Fruit fly (Drosophila melanogaster) ovary, adult (tissue): ENCODE data around the gene CG6893.

Source experiments
- CG17801 ChIP-seq: fragments of 200-800 bp; optimal IDR thresholded peaks from 2 replicates; lab custom pipeline; 2019; ENCODE audit warnings: missing biosample characterization, mild to moderate bottlenecking, missing genetic modification characterization, moderate library complexity; ENCODE audit not compliant: partially characterized antibody

Gene CG6893

dm6 chr3L:18693887-18694286 is at the start of gene CG6893:
Gene CG6893, plus strand, starts transcription at chr3L:18694187.
- TF ChIP-seq CG17801 (GFP tag; lab: Kevin White, UChicago) = no peak

dm6 chr3L:18653737-18654136 is 40.2 kb upstream of the CG6893 start:
- TF ChIP-seq CG17801 (GFP tag; lab: Kevin White, UChicago) = no peak

- no peak for TF ChIP-seq CG17801 (GFP tag; lab: Kevin White, UChicago)
Observed at dm6 chr3L:18665594-18665993, 28.4 kb upstream of the CG6893 start.

dm6 chr3L:18667115-18667514 is 26.9 kb upstream of the CG6893 start, which contains the start of gene CG42495:
Gene CG42495, plus strand, starts transcription at chr3L:18667361.
- no peak for TF ChIP-seq CG17801 (GFP tag; lab: Kevin White, UChicago)

- TF ChIP-seq CG17801 (GFP tag; lab: Kevin White, UChicago) = no peak
Observed at dm6 chr3L:18669874-18670273, 24.1 kb upstream of the CG6893 start.

dm6 chr3L:18672203-18672602 is 21.8 kb upstream of the CG6893 start:
- peak; percentile 11 for TF ChIP-seq CG17801 (GFP tag; lab: Kevin White, UChicago)

- peak; percentile 60 for TF ChIP-seq CG17801 (GFP tag; lab: Kevin White, UChicago)
Observed at dm6 chr3L:18672986-18673633, 20.9 kb upstream of the CG6893 start, which contains the start of gene Capr. Gene Capr, minus strand, starts transcription at chr3L:18673324.

- TF ChIP-seq CG17801 (GFP tag; lab: Kevin White, UChicago) = peak; percentile 40
Observed at dm6 chr3L:18675363-18675866, 18.6 kb upstream of the CG6893 start, which contains the start of the genes GNBP2 and GNBP1. Gene GNBP2, minus strand, starts transcription at chr3L:18675413. Gene GNBP1, plus strand, starts transcription at chr3L:18675800.

- TF ChIP-seq CG17801 (GFP tag; lab: Kevin White, UChicago) = peak; percentile 57
Observed at dm6 chr3L:18681550-18682217, 12.3 kb upstream of the CG6893 start, which contains the start of the genes Sgf11 and CG32202. Gene Sgf11, minus strand, starts transcription at chr3L:18681836. Gene CG32202, plus strand, starts transcription at chr3L:18682184.

- TF ChIP-seq CG17801 (GFP tag; lab: Kevin White, UChicago) = peak; percentile 52
Observed at dm6 chr3L:18683846-18684245, 10.1 kb upstream of the CG6893 start, which contains the start of gene Chmp1. Gene Chmp1, minus strand, starts transcription at chr3L:18684061.

- no peak for TF ChIP-seq CG17801 (GFP tag; lab: Kevin White, UChicago)
Observed at dm6 chr3L:18686220-18686801, 7.7 kb upstream of the CG6893 start, which contains the start of gene Cyp12c1. Gene Cyp12c1, minus strand, starts transcription at chr3L:18686319.

- no peak for TF ChIP-seq CG17801 (GFP tag; lab: Kevin White, UChicago)
Observed at dm6 chr3L:18698312-18698711, 4.3 kb downstream of the CG6893 start, which contains the start of gene Dic4. Gene Dic4, minus strand, starts transcription at chr3L:18698412.

dm6 chr3L:18723172-18723571 is 29.2 kb downstream of the CG6893 start, which contains the start of gene CG12477:
Gene CG12477, minus strand, starts transcription at chr3L:18723272.
- no peak for TF ChIP-seq CG17801 (GFP tag; lab: Kevin White, UChicago)

- no peak for TF ChIP-seq CG17801 (GFP tag; lab: Kevin White, UChicago)
Observed at dm6 chr3L:18742935-18743466, 49.0 kb downstream of the CG6893 start.
